Fruit fly (Drosophila melanogaster) whole organism, adult: ENCODE measurements around the gene CG31342.

ENCODE experiments used
- Clk ChIP-seq: fragments of 200-800 bp; sonication (Bioruptor generic); optimal IDR thresholded peaks from 2 replicates; lab custom pipeline; 2017; ENCODE audit warnings: missing biosample characterization, missing genetic modification characterization
- Crg-1 ChIP-seq: fragments of 200-800 bp; sonication (Bioruptor generic); optimal IDR thresholded peaks from 2 replicates; lab custom pipeline; 2016; ENCODE audit warnings: missing biosample characterization, missing genetic modification characterization
- cnc ChIP-seq, 2 experiments: fragments of >200 bp; optimal IDR thresholded peaks; 2 replicates each; lab custom pipeline; 2017
- kay ChIP-seq: fragments of 200-800 bp; sonication (Bioruptor generic); peaks from one replicate; lab custom pipeline; 2016; ENCODE audit warnings: missing biosample characterization, missing genetic modification characterization, borderline replicate concordance
- ovo ChIP-seq: fragments of 200-800 bp; sonication (Bioruptor generic); optimal IDR thresholded peaks from 2 replicates; lab custom pipeline; 2016; ENCODE audit warnings: missing biosample characterization, missing genetic modification characterization
- pad ChIP-seq: fragments of 200-800 bp; sonication (Bioruptor generic); optimal IDR thresholded peaks from 3 replicates; lab custom pipeline; 2017; ENCODE audit warnings: missing biosample characterization, missing genetic modification characterization, mild to moderate bottlenecking, moderate library complexity, missing genetic modification reagents

dm6 chr3R:12974447-12974846, 11.4 kb upstream of the CG31342 start:
- TF ChIP-seq cnc (optimal IDR thresholded peaks at IDR 0.05; lab: Kevin White, UChicago) (no peak), kay (GFP tag; lab: Kevin White, UChicago) (no peak), Crg-1 (GFP tag; lab: Kevin White, UChicago) (no peak), pad (GFP tag; lab: Kevin White, UChicago) (no peak), Clk (GFP tag; lab: Kevin White, UChicago) (no peak), ovo (GFP tag; lab: Kevin White, UChicago) (no peak)
